Worm (Caenorhabditis elegans): ENCODE data around the gene hnd-1.

hnd-1 gene

ce11 chrX:11675573-11675972, 8.8 kb upstream of the hnd-1 start:
- no peak for TF ChIP-seq mep-1 (tag; optimal IDR thresholded peaks at IDR 0.05)
- peak; percentile 49 for TF ChIP-seq nhr-2 (tag; optimal IDR thresholded peaks at IDR 0.05)
- TF ChIP-seq nhr-12 (tag; optimal IDR thresholded peaks at IDR 0.05): no peak
- no peak for TF ChIP-seq lsy-2 (tag; optimal IDR thresholded peaks at IDR 0.05)
- no peak for TF ChIP-seq lin-13 (tag; optimal IDR thresholded peaks at IDR 0.05)
- peak; percentile 73 for TF ChIP-seq cnd-1 (tag; optimal IDR thresholded peaks at IDR 0.05)
- no peak for TF ChIP-seq ceh-39 (tag; optimal IDR thresholded peaks at IDR 0.05)

- no peak for TF ChIP-seq ceh-83 (GFP tag; optimal IDR thresholded peaks at IDR 0.05)
- TF ChIP-seq blmp-1 (tag; optimal IDR thresholded peaks at IDR 0.05): no peak
- TF ChIP-seq tbx-8 (GFP tag; optimal IDR thresholded peaks at IDR 0.05): no peak
- no peak for TF ChIP-seq nhr-76 (tag; optimal IDR thresholded peaks at IDR 0.05)
- TF ChIP-seq mab-5 (tag; optimal IDR thresholded peaks at IDR 0.05): no peak
- no peak for TF ChIP-seq nhr-12 (tag; optimal IDR thresholded peaks at IDR 0.05)
Measured at ce11 chrX:11679211-11679977, 5.0 kb upstream of the hnd-1 start.

- TF ChIP-seq mab-5 (tag; optimal IDR thresholded peaks at IDR 0.05) (no peak), lin-32 (GFP tag; optimal IDR thresholded peaks at IDR 0.05) (no peak), ceh-43 (GFP tag; optimal IDR thresholded peaks at IDR 0.05) (no peak), unc-39 (tag; optimal IDR thresholded peaks at IDR 0.05) (no peak), mep-1 (tag; optimal IDR thresholded peaks at IDR 0.05) (no peak), nhr-28 (tag; optimal IDR thresholded peaks at IDR 0.05) (no peak), lsy-2 (tag; optimal IDR thresholded peaks at IDR 0.05) (no peak), sptf-1 (tag; optimal IDR thresholded peaks at IDR 0.05) (no peak), hlh-1 (tag; optimal IDR thresholded peaks at IDR 0.05) (no peak), bed-3 (GFP tag; optimal IDR thresholded peaks at IDR 0.05) (no peak), snpc-4 (tag; optimal IDR thresholded peaks at IDR 0.05) (no peak), blmp-1 (tag; optimal IDR thresholded peaks at IDR 0.05) (no peak), ham-2 (GFP tag; optimal IDR thresholded peaks at IDR 0.05) (no peak), ceh-83 (GFP tag; optimal IDR thresholded peaks at IDR 0.05) (no peak), flh-1 (GFP tag; optimal IDR thresholded peaks at IDR 0.05) (no peak), ces-1 (GFP tag; optimal IDR thresholded peaks at IDR 0.05) (no peak), nhr-237 (tag; optimal IDR thresholded peaks at IDR 0.05) (no peak), cnd-1 (tag; optimal IDR thresholded peaks at IDR 0.05) (no peak)
Measured at ce11 chrX:11680851-11681250, 3.5 kb upstream of the hnd-1 start, which contains the start of gene T04F8.7. Gene T04F8.7 (minus strand): TSS chrX:11680980.

ce11 chrX:11687836-11688319, 3.5 kb downstream of the hnd-1 start, which contains the start of gene C44C10.7:
Gene C44C10.7 (minus strand): TSS chrX:11688269.
- TF ChIP-seq pha-4 (tag; optimal IDR thresholded peaks at IDR 0.05) (no peak), elt-3 (tag; optimal IDR thresholded peaks at IDR 0.05) (no peak), ces-1 (GFP tag; optimal IDR thresholded peaks at IDR 0.05) (no peak), elt-1 (tag; optimal IDR thresholded peaks at IDR 0.05; ENCODE audit: borderline replicate concordance, insufficient read depth) (no peak), lsy-2 (tag; optimal IDR thresholded peaks at IDR 0.05) (no peak), unc-39 (tag; optimal IDR thresholded peaks at IDR 0.05) (no peak), nhr-237 (tag; optimal IDR thresholded peaks at IDR 0.05) (no peak), mep-1 (tag; optimal IDR thresholded peaks at IDR 0.05) (no peak), nhr-2 (tag; optimal IDR thresholded peaks at IDR 0.05) (no peak), unc-62 (GFP tag; optimal IDR thresholded peaks at IDR 0.05) (no peak), ztf-11 (tag; optimal IDR thresholded peaks at IDR 0.05) (no peak), blmp-1 (tag; optimal IDR thresholded peaks at IDR 0.05) (no peak), ceh-39 (tag; optimal IDR thresholded peaks at IDR 0.05) (no peak), mls-2 (tag; optimal IDR thresholded peaks at IDR 0.05) (no peak), snpc-4 (tag; optimal IDR thresholded peaks at IDR 0.05) (no peak)

- TF ChIP-seq nhr-28 (tag; optimal IDR thresholded peaks at IDR 0.05) (no peak), elt-1 (tag; optimal IDR thresholded peaks at IDR 0.05; ENCODE audit: borderline replicate concordance, insufficient read depth) (peak; percentile 30), lin-32 (GFP tag; optimal IDR thresholded peaks at IDR 0.05) (no peak), zip-8 (tag; optimal IDR thresholded peaks at IDR 0.05) (no peak), nhr-2 (tag; optimal IDR thresholded peaks at IDR 0.05) (no peak)
Measured at ce11 chrX:11690014-11690591, 5.7 kb downstream of the hnd-1 start, which contains the start of the genes C44C10.10 and C44C10.5. Gene C44C10.10 (plus strand): TSS chrX:11690314. Gene C44C10.5 (plus strand): TSS chrX:11690541.
